Worm (Caenorhabditis elegans) whole organism, L2 larva: ENCODE data around the gene hpr-9.

Experiments used
- C34F6.9 ChIP-seq: fragments of 150-350 bp; optimal IDR thresholded peaks from 2 replicates; lab custom pipeline; 2014; ENCODE audit warnings: missing biosample characterization, missing genetic modification characterization
- F13H6.1 ChIP-seq: sonication (generic microtip); optimal IDR thresholded peaks from 2 replicates; lab custom pipeline; 2016; ENCODE audit warnings: missing genetic modification characterization, missing compliant biosample characterization
- R02D3.7 ChIP-seq: fragments of 150-350 bp; optimal IDR thresholded peaks from 2 replicates; lab custom pipeline; 2014; ENCODE audit warnings: missing biosample characterization, missing genetic modification characterization
- Y55F3AM.14 ChIP-seq: fragments of 200-800 bp; sonication (Bioruptor generic); optimal IDR thresholded peaks from 2 replicates; lab custom pipeline; 2018; ENCODE audit warnings: mild to moderate bottlenecking, missing genetic modification characterization, missing compliant biosample characterization
- alr-1 ChIP-seq: fragments of 150-350 bp; optimal IDR thresholded peaks from 2 replicates; lab custom pipeline; 2014; ENCODE audit warnings: missing biosample characterization, missing genetic modification characterization
- aly-2 ChIP-seq: fragments of 150-350 bp; optimal IDR thresholded peaks from 2 replicates; lab custom pipeline; 2014; ENCODE audit warnings: missing biosample characterization, missing genetic modification characterization
- ama-1 ChIP-seq: fragments of 150-350 bp; optimal IDR thresholded peaks from 2 replicates; lab custom pipeline; 2018; ENCODE audit warnings: inconsistent platforms
- blmp-1 ChIP-seq: sonication (generic microtip); optimal IDR thresholded peaks from 2 replicates; lab custom pipeline; 2017; ENCODE audit warnings: missing genetic modification characterization, mild to moderate bottlenecking, missing compliant biosample characterization, antibody characterized with exemption, moderate library complexity; ENCODE audit not compliant: insufficient read depth
- ceh-16 ChIP-seq: fragments of 150-350 bp; optimal IDR thresholded peaks from 2 replicates; lab custom pipeline; 2014; ENCODE audit warnings: missing biosample characterization, missing genetic modification characterization
- ceh-82 ChIP-seq: fragments of 150-350 bp; optimal IDR thresholded peaks from 2 replicates; lab custom pipeline; 2014; ENCODE audit warnings: missing biosample characterization, missing genetic modification characterization
- crh-2 ChIP-seq: sonication (generic microtip); optimal IDR thresholded peaks from 2 replicates; lab custom pipeline; 2017; ENCODE audit warnings: missing biosample characterization, missing genetic modification characterization
- dmd-4 ChIP-seq: sonication (generic microtip); optimal IDR thresholded peaks from 2 replicates; lab custom pipeline; 2017; ENCODE audit warnings: missing biosample characterization, missing genetic modification characterization
- egl-27 ChIP-seq: sonication (generic microtip); optimal IDR thresholded peaks from 3 replicates; lab custom pipeline; 2017; ENCODE audit warnings: missing biosample characterization, missing genetic modification reagents, missing genetic modification characterization
- elt-1 ChIP-seq: fragments of 150-350 bp; optimal IDR thresholded peaks from 2 replicates; lab custom pipeline; 2014; ENCODE audit warnings: missing biosample characterization, missing genetic modification characterization
- elt-3 ChIP-seq: sonication (generic microtip); optimal IDR thresholded peaks from 2 replicates; lab custom pipeline; 2017; ENCODE audit warnings: missing biosample characterization, missing genetic modification characterization
- fos-1 ChIP-seq: fragments of 150-350 bp; optimal IDR thresholded peaks from 2 replicates; lab custom pipeline; 2014; ENCODE audit warnings: missing biosample characterization, missing genetic modification characterization
- gmeb-1 ChIP-seq: fragments of 150-350 bp; optimal IDR thresholded peaks from 2 replicates; lab custom pipeline; 2014; ENCODE audit warnings: missing biosample characterization, missing genetic modification characterization
- lin-11 ChIP-seq: fragments of 150-350 bp; sonication (generic microtip); optimal IDR thresholded peaks from 2 replicates; lab custom pipeline; 2014; ENCODE audit warnings: missing biosample characterization, missing genetic modification characterization, inconsistent platforms, mixed read lengths
- lin-13 ChIP-seq: fragments of 150-350 bp; optimal IDR thresholded peaks from 2 replicates; lab custom pipeline; 2014; ENCODE audit warnings: missing biosample characterization, missing genetic modification reagents, missing genetic modification characterization
- lin-39 ChIP-seq: fragments of 150-350 bp; optimal IDR thresholded peaks from 2 replicates; lab custom pipeline; 2014; ENCODE audit warnings: missing biosample characterization, missing genetic modification reagents, missing genetic modification characterization
- lsy-2 ChIP-seq, 2 experiments: fragments of 150-350 bp in 1 of 2; sonication (generic microtip) in 1 of 2; optimal IDR thresholded peaks; 2 replicates each; lab custom pipeline; 2014 to 2017; ENCODE audit warnings: missing biosample characterization in 2 of 2, missing genetic modification characterization in 2 of 2
- mab-5 ChIP-seq: fragments of 150-350 bp; optimal IDR thresholded peaks from 2 replicates; lab custom pipeline; 2014; ENCODE audit warnings: missing biosample characterization, missing genetic modification characterization
- mbf-1 ChIP-seq: sonication (generic microtip); optimal IDR thresholded peaks from 2 replicates; lab custom pipeline; 2017; ENCODE audit warnings: missing biosample characterization, missing genetic modification characterization
- mdl-1 ChIP-seq, 2 experiments: fragments of 150-350 bp in 1 of 2; sonication (generic microtip) in 1 of 2; optimal IDR thresholded peaks; 2 replicates each; lab custom pipeline; 2017; ENCODE audit warnings: missing biosample characterization in 2 of 2, missing genetic modification characterization in 2 of 2
- nhr-10 ChIP-seq: sonication (generic microtip); optimal IDR thresholded peaks from 2 replicates; lab custom pipeline; 2017; ENCODE audit warnings: missing biosample characterization, missing genetic modification characterization
- nhr-11 ChIP-seq: fragments of 150-350 bp; optimal IDR thresholded peaks from 2 replicates; lab custom pipeline; 2014; ENCODE audit warnings: missing biosample characterization, missing genetic modification characterization
- nhr-12 ChIP-seq: fragments of 150-350 bp; optimal IDR thresholded peaks from 2 replicates; lab custom pipeline; 2014; ENCODE audit warnings: missing biosample characterization, missing genetic modification characterization
- nhr-129 ChIP-seq: fragments of 150-350 bp; optimal IDR thresholded peaks from 2 replicates; lab custom pipeline; 2014; ENCODE audit warnings: missing biosample characterization, missing genetic modification characterization
- nhr-21 ChIP-seq: fragments of 150-350 bp; optimal IDR thresholded peaks from 2 replicates; lab custom pipeline; 2014; ENCODE audit warnings: missing biosample characterization, missing genetic modification characterization
- nhr-23 ChIP-seq: fragments of 150-350 bp; optimal IDR thresholded peaks from 2 replicates; lab custom pipeline; 2014; ENCODE audit warnings: missing biosample characterization, missing genetic modification reagents, missing genetic modification characterization
- nhr-237 ChIP-seq: fragments of 150-350 bp; optimal IDR thresholded peaks from 2 replicates; lab custom pipeline; 2014; ENCODE audit warnings: missing biosample characterization, missing genetic modification characterization
- nhr-25 ChIP-seq: fragments of 150-350 bp; sonication (generic microtip); optimal IDR thresholded peaks from 3 replicates; lab custom pipeline; 2014; ENCODE audit warnings: missing biosample characterization, missing genetic modification characterization
- nhr-6 ChIP-seq: fragments of 150-350 bp; optimal IDR thresholded peaks from 2 replicates; lab custom pipeline; 2014; ENCODE audit warnings: missing biosample characterization, missing genetic modification characterization
- nhr-77 ChIP-seq: fragments of 150-350 bp; optimal IDR thresholded peaks from 2 replicates; lab custom pipeline; 2014; ENCODE audit warnings: missing biosample characterization, missing genetic modification characterization
- peb-1 ChIP-seq: fragments of 150-350 bp; optimal IDR thresholded peaks from 2 replicates; lab custom pipeline; 2014; ENCODE audit warnings: missing biosample characterization, missing genetic modification characterization
- sem-4 ChIP-seq: fragments of 150-350 bp; optimal IDR thresholded peaks from 2 replicates; lab custom pipeline; 2014; ENCODE audit warnings: missing biosample characterization, missing genetic modification reagents, missing genetic modification characterization
- skn-1 ChIP-seq: sonication (generic microtip); optimal IDR thresholded peaks from 2 replicates; lab custom pipeline; 2017; ENCODE audit warnings: missing biosample characterization, missing genetic modification characterization
- sma-3 ChIP-seq: sonication (generic microtip); optimal IDR thresholded peaks from 2 replicates; lab custom pipeline; 2016; ENCODE audit warnings: missing genetic modification reagents, missing genetic modification characterization, missing compliant biosample characterization
- sma-9 ChIP-seq, 2 experiments: fragments of 150-350 bp in 1 of 2; sonication (generic microtip) in 1 of 2; optimal IDR thresholded peaks; 2 replicates each; lab custom pipeline; 2014 to 2016; ENCODE audit warnings: missing genetic modification characterization in 2 of 2, mild to moderate bottlenecking in 1 of 2, missing biosample characterization in 1 of 2, missing compliant biosample characterization in 1 of 2, missing genetic modification reagents in 1 of 2, moderate library complexity in 1 of 2
- snpc-4 ChIP-seq: fragments of 150-350 bp; optimal IDR thresholded peaks from 2 replicates; lab custom pipeline; 2014; ENCODE audit warnings: missing biosample characterization, missing genetic modification characterization
- unc-39 ChIP-seq: fragments of 150-350 bp; optimal IDR thresholded peaks from 2 replicates; lab custom pipeline; 2014; ENCODE audit warnings: missing biosample characterization, missing genetic modification characterization
- unc-55 ChIP-seq: fragments of 150-350 bp; sonication (generic microtip); optimal IDR thresholded peaks from 3 replicates; lab custom pipeline; 2014; ENCODE audit warnings: missing biosample characterization, missing genetic modification reagents, missing genetic modification characterization
- unc-62 ChIP-seq: fragments of 150-350 bp; optimal IDR thresholded peaks from 2 replicates; lab custom pipeline; 2014; ENCODE audit warnings: missing biosample characterization, missing genetic modification reagents, missing genetic modification characterization
- zag-1 ChIP-seq: fragments of 150-350 bp; optimal IDR thresholded peaks from 2 replicates; lab custom pipeline; 2014; ENCODE audit warnings: missing biosample characterization, missing genetic modification characterization
- ztf-1 ChIP-seq: fragments of 200-800 bp; sonication (Bioruptor generic); conservative IDR thresholded peaks from 2 replicates; pipeline ENCODE4 v1.3.6; 2022; ENCODE audit warnings: missing genetic modification characterization, missing compliant biosample characterization
- ztf-11 ChIP-seq: sonication (generic microtip); optimal IDR thresholded peaks from 2 replicates; lab custom pipeline; 2017; ENCODE audit warnings: missing biosample characterization, missing genetic modification characterization
- ztf-4 ChIP-seq: fragments of 150-350 bp; optimal IDR thresholded peaks from 2 replicates; lab custom pipeline; 2014; ENCODE audit warnings: missing biosample characterization, missing genetic modification characterization

Gene hpr-9

DNA sequence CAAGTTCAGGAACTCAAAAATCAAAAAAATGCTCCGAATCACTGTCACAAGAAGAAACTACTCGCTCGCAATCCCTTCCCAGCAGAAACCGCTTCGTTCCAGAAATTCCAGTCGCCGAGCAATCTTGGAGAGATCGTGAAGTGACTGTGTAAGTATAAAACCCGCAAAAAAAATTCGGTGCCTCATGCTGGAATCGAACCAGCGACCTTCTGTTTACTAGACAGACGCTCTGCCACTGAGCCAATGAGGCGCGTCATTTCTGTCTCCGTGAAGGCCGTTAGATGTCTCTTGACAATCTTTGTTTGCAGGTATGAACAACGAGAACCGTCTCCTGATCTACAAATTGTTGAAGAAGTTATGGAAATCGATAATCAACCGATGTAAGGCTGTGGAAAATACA, 3.2 kb downstream of the hpr-9 start:
- TF ChIP-seq snpc-4 (no peak), peb-1 (tag; lab: Kevin White, UChicago) (no peak), sma-9 (GFP tag; optimal IDR thresholded peaks at IDR 0.05; lab: Kevin White, UChicago) (peak; percentile 22), sma-9 (tag; optimal IDR thresholded peaks at IDR 0.05; lab: Kevin White, UChicago) (no peak), sma-3 (GFP tag; lab: Kevin White, UChicago) (peak; percentile 41), egl-27 (no peak), elt-3 (tag; lab: Kevin White, UChicago) (no peak), lin-39 (tag; lab: Kevin White, UChicago) (no peak), ama-1 (lab: Kevin White, UChicago) (no peak), F13H6.1 (tag; lab: Kevin White, UChicago) (peak; percentile 10), unc-62 (GFP tag; lab: Kevin White, UChicago) (no peak), sem-4 (no peak), dmd-4 (tag; lab: Kevin White, UChicago) (no peak), ztf-4 (tag; lab: Kevin White, UChicago) (no peak), mdl-1 (tag; optimal IDR thresholded peaks at IDR 0.05; lab: Kevin White, UChicago) (no peak), skn-1 (tag; lab: Kevin White, UChicago) (no peak), blmp-1 (no peak), elt-1 (tag; lab: Kevin White, UChicago) (no peak), mbf-1 (no peak), unc-39 (tag; lab: Kevin White, UChicago) (no peak), nhr-10 (tag; lab: Kevin White, UChicago) (no peak), nhr-77 (tag; lab: Kevin White, UChicago) (no peak), aly-2 (no peak), lin-13 (GFP tag; lab: Kevin White, UChicago) (peak; percentile 2), nhr-129 (peak; percentile 73), lsy-2 (tag; optimal IDR thresholded peaks at IDR 0.05; lab: Kevin White, UChicago) (peak in 1 of 2 experiments; percentile 47), nhr-21 (tag; lab: Kevin White, UChicago) (peak; percentile 17), nhr-6 (tag; lab: Kevin White, UChicago) (no peak), gmeb-1 (tag; lab: Kevin White, UChicago) (peak; percentile 39), nhr-12 (tag; lab: Kevin White, UChicago) (no peak), ztf-11 (no peak), nhr-11 (tag; lab: Kevin White, UChicago) (no peak), fos-1 (tag; lab: Kevin White, UChicago) (peak; percentile 47), ceh-16 (tag; lab: Kevin White, UChicago) (no peak), crh-2 (tag; lab: Kevin White, UChicago) (no peak), R02D3.7 (no peak), C34F6.9 (tag; lab: Kevin White, UChicago) (peak; percentile 26), nhr-23 (tag; lab: Kevin White, UChicago) (no peak), ztf-1 (GFP tag; lab: Robert Waterston, UW) (no peak), zag-1 (tag; lab: Kevin White, UChicago) (no peak), mab-5 (tag; lab: Kevin White, UChicago) (no peak), alr-1 (tag; lab: Kevin White, UChicago) (no peak), lin-11 (no peak), nhr-25 (tag; lab: Kevin White, UChicago) (peak; percentile 17), unc-55 (GFP tag; lab: Kevin White, UChicago) (peak; percentile 12), ceh-82 (tag; lab: Kevin White, UChicago) (no peak), nhr-237 (tag; lab: Kevin White, UChicago) (no peak), Y55F3AM.14 (GFP tag; lab: Kevin White, UChicago) (no peak)
